Worm (Caenorhabditis elegans) whole organism, L4 larva: ENCODE results near the gene erp-44.2.
A peak's percentile ranks its signal among the peaks of the same experiment; 100 is the strongest.

Experiments used
- F49E8.2 ChIP-seq: sonication (generic microtip); optimal IDR thresholded peaks from 2 replicates; lab custom pipeline; 2016; ENCODE audit warnings: missing compliant biosample characterization, mild to moderate bottlenecking, missing genetic modification characterization, borderline replicate concordance
- T20F7.1 ChIP-seq: fragments of 200-800 bp; sonication (Bioruptor generic); optimal IDR thresholded peaks from 2 replicates; lab custom pipeline; 2018; ENCODE audit warnings: mild to moderate bottlenecking, missing genetic modification characterization, missing compliant biosample characterization
- Y75B8A.6 ChIP-seq: fragments of 200-800 bp; sonication (Bioruptor generic); IDR thresholded peaks from 2 replicates; pipeline ENCODE4 v1.3.6; 2022; ENCODE audit warnings: missing genetic modification reagents, missing genetic modification characterization, missing compliant biosample characterization
- ZK337.2 ChIP-seq: fragments of 200-800 bp; sonication (Bioruptor generic); IDR thresholded peaks from 2 replicates; pipeline ENCODE4 v1.3.6; 2022; ENCODE audit warnings: missing genetic modification reagents, missing genetic modification characterization, missing compliant biosample characterization
- ZK546.5 ChIP-seq, 2 experiments: sonication (generic microtip); optimal IDR thresholded peaks; 2 replicates each; lab custom pipeline; 2017; ENCODE audit warnings: missing biosample characterization in 2 of 2, missing genetic modification characterization in 2 of 2
- aha-1 ChIP-seq: fragments of 150-350 bp; peaks from one replicate; lab custom pipeline; 2014; ENCODE audit warnings: missing biosample characterization, missing genetic modification characterization
- ama-1 ChIP-seq: fragments of 150-350 bp; optimal IDR thresholded peaks from 2 replicates; lab custom pipeline; 2014; ENCODE audit warnings: inconsistent platforms, mixed read lengths
- ceh-20 ChIP-seq: fragments of 200-800 bp; sonication (Bioruptor generic); IDR thresholded peaks from 2 replicates; pipeline ENCODE4 v1.3.6; 2022; ENCODE audit warnings: missing genetic modification reagents, missing genetic modification characterization, missing compliant biosample characterization
- ces-1 ChIP-seq: fragments of 150-350 bp; sonication (generic microtip); optimal IDR thresholded peaks from 4 replicates; lab custom pipeline; 2014; ENCODE audit warnings: missing biosample characterization, missing genetic modification reagents, missing genetic modification characterization
- ctbp-1 ChIP-seq: fragments of 200-800 bp; sonication (Bioruptor generic); IDR thresholded peaks from 2 replicates; pipeline ENCODE4 v1.3.6; 2022; ENCODE audit warnings: missing genetic modification reagents, missing genetic modification characterization, missing compliant biosample characterization
- daf-16 ChIP-seq, 3 experiments: sonication (generic microtip); optimal IDR thresholded peaks; 2 replicates each; lab custom pipeline; 2016 to 2017; ENCODE audit warnings: missing genetic modification characterization in 3 of 3, missing genetic modification reagents in 3 of 3, mild to moderate bottlenecking in 2 of 3, missing compliant biosample characterization in 2 of 3, missing biosample characterization in 1 of 3, moderate library complexity in 1 of 3
- daf-8 ChIP-seq: fragments of 200-800 bp; sonication (Bioruptor generic); IDR thresholded peaks from 2 replicates; pipeline ENCODE4 v1.3.6; 2022; ENCODE audit warnings: missing genetic modification characterization, missing compliant biosample characterization
- dmd-6 ChIP-seq: fragments of 200-800 bp; sonication (Bioruptor generic); IDR thresholded peaks from 2 replicates; pipeline ENCODE4 v1.3.6; 2022; ENCODE audit warnings: missing genetic modification reagents, missing genetic modification characterization, missing compliant biosample characterization
- dmd-8 ChIP-seq: fragments of 200-800 bp; sonication (Bioruptor generic); IDR thresholded peaks from 2 replicates; pipeline ENCODE4 v1.3.6; 2022; ENCODE audit warnings: missing genetic modification characterization, missing compliant biosample characterization
- dmd-9 ChIP-seq: fragments of 200-800 bp; sonication (Bioruptor generic); IDR thresholded peaks from 2 replicates; pipeline ENCODE4 v1.3.6; 2022; ENCODE audit warnings: missing genetic modification reagents, missing genetic modification characterization, missing compliant biosample characterization
- dpl-1 ChIP-seq: fragments of 150-350 bp; optimal IDR thresholded peaks from 2 replicates; lab custom pipeline; 2014; ENCODE audit warnings: missing biosample characterization, missing genetic modification reagents, missing genetic modification characterization
- dve-1 ChIP-seq: sonication (generic microtip); optimal IDR thresholded peaks from 2 replicates; lab custom pipeline; 2017; ENCODE audit warnings: antibody characterized with exemption, mild to moderate bottlenecking, missing genetic modification characterization, missing compliant biosample characterization; ENCODE audit not compliant: insufficient read depth
- fkh-10 ChIP-seq: fragments of 150-350 bp; optimal IDR thresholded peaks from 2 replicates; lab custom pipeline; 2014; ENCODE audit warnings: missing biosample characterization, missing genetic modification reagents, missing genetic modification characterization
- fos-1 ChIP-seq: fragments of 150-350 bp; optimal IDR thresholded peaks from 2 replicates; lab custom pipeline; 2014; ENCODE audit warnings: missing biosample characterization, missing genetic modification characterization
- gei-8 ChIP-seq: fragments of 200-800 bp; sonication (Bioruptor generic); optimal IDR thresholded peaks from 2 replicates; lab custom pipeline; 2018; ENCODE audit warnings: mild to moderate bottlenecking, missing genetic modification characterization, missing compliant biosample characterization
- hlh-11 ChIP-seq: fragments of 200-800 bp; sonication (Bioruptor generic); optimal IDR thresholded peaks from 2 replicates; lab custom pipeline; 2018; ENCODE audit warnings: mild to moderate bottlenecking, missing genetic modification characterization, missing compliant biosample characterization
- jun-1 ChIP-seq: fragments of 150-350 bp; optimal IDR thresholded peaks from 2 replicates; lab custom pipeline; 2014; ENCODE audit warnings: missing biosample characterization, missing genetic modification reagents, missing genetic modification characterization
- lim-7 ChIP-seq: fragments of 200-800 bp; sonication (Bioruptor generic); IDR thresholded peaks from 2 replicates; pipeline ENCODE4 v1.3.6; 2022; ENCODE audit warnings: missing genetic modification characterization, missing compliant biosample characterization
- lin-15B ChIP-seq: fragments of 150-350 bp; sonication (generic microtip); optimal IDR thresholded peaks from 3 replicates; lab custom pipeline; 2014; ENCODE audit warnings: missing biosample characterization, missing genetic modification characterization
- lir-3 ChIP-seq: sonication (generic microtip); optimal IDR thresholded peaks from 2 replicates; lab custom pipeline; 2016; ENCODE audit warnings: mild to moderate bottlenecking, missing genetic modification characterization, missing compliant biosample characterization
- lsy-2 ChIP-seq, 2 experiments: fragments of 150-350 bp in 1 of 2; sonication (generic microtip) in 1 of 2; optimal IDR thresholded peaks; 2 replicates each; lab custom pipeline; 2014 to 2017; ENCODE audit warnings: missing biosample characterization in 2 of 2, missing genetic modification characterization in 2 of 2
- mdl-1 ChIP-seq, 2 experiments: fragments of 150-350 bp in 1 of 2; sonication (generic microtip) in 1 of 2; optimal IDR thresholded peaks; 2 replicates each; lab custom pipeline; 2014 to 2017; ENCODE audit warnings: missing biosample characterization in 2 of 2, missing genetic modification characterization in 2 of 2
- nhr-102 ChIP-seq: sonication (generic microtip); optimal IDR thresholded peaks from 2 replicates; lab custom pipeline; 2016; ENCODE audit warnings: mild to moderate bottlenecking, missing genetic modification characterization, moderate library complexity, missing compliant biosample characterization
- nhr-11 ChIP-seq: fragments of 150-350 bp; optimal IDR thresholded peaks from 2 replicates; lab custom pipeline; 2014; ENCODE audit warnings: missing biosample characterization, missing genetic modification characterization
- nhr-237 ChIP-seq: sonication (generic microtip); optimal IDR thresholded peaks from 2 replicates; lab custom pipeline; 2017; ENCODE audit warnings: missing biosample characterization, missing genetic modification characterization
- nhr-25 ChIP-seq: sonication (generic microtip); optimal IDR thresholded peaks from 2 replicates; lab custom pipeline; 2017; ENCODE audit warnings: missing genetic modification characterization, mild to moderate bottlenecking, missing compliant biosample characterization, antibody characterized with exemption, moderate library complexity, borderline replicate concordance; ENCODE audit not compliant: insufficient read depth
- nhr-28 ChIP-seq: fragments of 150-350 bp; optimal IDR thresholded peaks from 2 replicates; lab custom pipeline; 2014; ENCODE audit warnings: missing biosample characterization, missing genetic modification characterization
- nhr-42 ChIP-seq: fragments of 200-800 bp; sonication (Bioruptor generic); IDR thresholded peaks from 2 replicates; pipeline ENCODE4 v1.3.6; 2022; ENCODE audit warnings: missing genetic modification characterization, missing compliant biosample characterization
- nhr-48 ChIP-seq: sonication (generic microtip); optimal IDR thresholded peaks from 2 replicates; lab custom pipeline; 2016; ENCODE audit warnings: mild to moderate bottlenecking, missing genetic modification characterization, missing compliant biosample characterization
- nhr-77 ChIP-seq: fragments of 150-350 bp; optimal IDR thresholded peaks from 2 replicates; lab custom pipeline; 2014; ENCODE audit warnings: missing biosample characterization, missing genetic modification characterization
- pqm-1 ChIP-seq: sonication (generic microtip); optimal IDR thresholded peaks from 2 replicates; lab custom pipeline; 2017; ENCODE audit warnings: missing biosample characterization, missing genetic modification characterization
- rbr-2 ChIP-seq: sonication (generic microtip); optimal IDR thresholded peaks from 2 replicates; lab custom pipeline; 2016; ENCODE audit warnings: missing genotype, missing genetic modification characterization, missing compliant biosample characterization
- saeg-2 ChIP-seq: fragments of 200-800 bp; sonication (Bioruptor generic); IDR thresholded peaks from 2 replicates; pipeline ENCODE4 v1.3.6; 2022; ENCODE audit warnings: missing genetic modification reagents, missing genetic modification characterization, missing compliant biosample characterization
- snpc-1.2 ChIP-seq: fragments of 200-800 bp; sonication (Bioruptor generic); IDR thresholded peaks from 2 replicates; pipeline ENCODE4 v1.3.6; 2022; ENCODE audit warnings: missing genetic modification reagents, missing genetic modification characterization, missing compliant biosample characterization
- tag-97 ChIP-seq: fragments of 200-800 bp; sonication (Bioruptor generic); IDR thresholded peaks from 2 replicates; pipeline ENCODE4 v1.3.6; 2022; ENCODE audit warnings: missing genetic modification characterization, missing compliant biosample characterization
- unc-39 ChIP-seq: sonication (generic microtip); optimal IDR thresholded peaks from 2 replicates; lab custom pipeline; 2017; ENCODE audit warnings: missing biosample characterization, missing genetic modification characterization
- unc-62 ChIP-seq, 3 experiments: fragments of 150-350 bp in 1 of 3; sonication (generic microtip); optimal IDR thresholded peaks in 2 of 3; peaks in 1 of 3; 1 replicate in 1 of 3; 2 replicates in 2 of 3; lab custom pipeline; 2014 to 2017; ENCODE audit warnings: missing biosample characterization in 3 of 3, missing genetic modification characterization in 3 of 3, missing genetic modification reagents in 3 of 3, missing genotype in 1 of 3
- zip-11 ChIP-seq: fragments of 200-800 bp; sonication (Bioruptor generic); IDR thresholded peaks from 2 replicates; pipeline ENCODE4 v1.3.6; 2022; ENCODE audit warnings: missing genetic modification characterization, missing compliant biosample characterization
- ztf-7 ChIP-seq: fragments of 150-350 bp; optimal IDR thresholded peaks from 2 replicates; lab custom pipeline; 2014; ENCODE audit warnings: missing biosample characterization, missing genetic modification characterization

erp-44.2 gene

DNA sequence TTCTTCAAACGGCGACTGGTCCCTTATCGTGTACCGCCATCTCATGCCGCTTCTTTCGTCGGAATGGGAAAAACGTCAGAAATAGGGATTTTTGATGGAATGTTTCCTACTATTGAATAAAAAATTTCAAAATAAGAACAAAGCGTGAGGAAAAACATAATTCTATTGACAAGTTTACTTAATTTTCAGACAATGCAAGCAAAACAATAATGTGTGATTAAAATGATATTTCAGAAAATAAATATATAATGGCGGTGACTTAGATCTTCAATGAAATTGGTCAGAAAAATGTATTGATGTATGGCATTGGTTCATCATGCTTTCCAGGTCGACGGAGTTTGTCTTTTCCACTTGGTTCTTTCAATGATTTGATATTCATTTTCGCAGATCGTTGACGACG, 39.8 kb downstream of the erp-44.2 start, which contains the start of gene ntp-1:
Gene ntp-1 (minus strand): TSS at position 101 of the 400 bp plus-strand sequence.
- no peak for TF ChIP-seq ceh-20
- TF ChIP-seq lir-3 (tag; lab: Kevin White, UChicago), result no peak

- TF ChIP-seq ZK546.5 (tag; optimal IDR thresholded peaks at IDR 0.05; lab: Kevin White, UChicago) (no peak), lsy-2 (tag; optimal IDR thresholded peaks at IDR 0.05; lab: Kevin White, UChicago) (peak in 1 of 2 experiments; percentile 18), fos-1 (no peak), nhr-77 (tag; lab: Kevin White, UChicago) (peak; percentile 43), saeg-2 (GFP tag; lab: Robert Waterston, UW) (no peak), pqm-1 (tag; lab: Kevin White, UChicago) (peak; percentile 90), aha-1 (tag; lab: Kevin White, UChicago) (peak; percentile 71), nhr-28 (tag; lab: Kevin White, UChicago) (peak; percentile 49), snpc-1.2 (no peak), hlh-11 (tag; lab: Kevin White, UChicago) (peak; percentile 61), dmd-6 (peak; percentile 8; the same call in 1 of the 2 replicates), dve-1 (peak; percentile 50), T20F7.1 (GFP tag; lab: Kevin White, UChicago) (peak; percentile 18), daf-16 (GFP tag; optimal IDR thresholded peaks at IDR 0.05; lab: Kevin White, UChicago) (no peak), daf-16 (tag; optimal IDR thresholded peaks at IDR 0.05; lab: Kevin White, UChicago) (peak; percentile 44)
Measured at ce11 chrIV:7791821-7792446, 42.5 kb downstream of the erp-44.2 start, which contains the start of gene C33H5.13. C33H5.13 (minus strand) TSS chrIV:7792263.

DNA sequence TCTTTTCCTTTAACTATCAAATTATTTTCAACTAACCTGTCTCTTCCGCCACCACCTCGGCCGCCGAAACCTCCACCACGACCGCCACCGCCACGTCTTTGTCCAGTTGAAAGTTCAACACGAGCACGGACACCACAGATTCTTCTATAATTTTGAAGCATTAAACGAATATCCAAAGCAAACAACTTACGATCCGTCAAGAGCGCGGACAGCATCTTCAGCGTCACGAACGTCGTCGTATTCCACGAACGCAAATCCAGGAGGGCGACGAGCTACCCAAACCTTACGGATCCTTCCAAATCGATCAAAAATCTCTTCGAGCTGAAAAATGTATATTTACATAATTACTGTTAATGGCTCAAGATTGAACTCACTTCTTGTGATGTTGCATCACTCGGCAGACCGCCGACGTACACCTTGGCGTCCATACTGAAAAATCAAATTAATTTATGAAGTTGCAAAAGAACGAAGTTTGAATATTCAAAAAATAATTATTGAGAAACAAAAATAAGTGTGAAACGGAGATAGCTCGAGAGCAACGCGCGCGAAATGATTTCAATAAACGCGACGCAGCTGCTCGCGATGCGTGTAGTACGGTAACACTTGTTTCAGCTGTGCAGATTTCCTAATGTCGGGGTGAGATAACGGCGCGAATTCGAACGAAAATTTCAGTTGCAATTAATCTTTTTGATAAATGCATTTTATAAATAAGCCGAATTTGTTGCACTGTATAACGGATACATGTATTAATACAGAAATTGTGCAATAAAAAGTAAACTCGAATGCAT, 43.5 kb downstream of the erp-44.2 start, which contains the start of gene rsp-6:
Gene rsp-6 (minus strand): TSS at position 429 of the 788 bp plus-strand sequence.
- no peak for TF ChIP-seq unc-39 (tag; lab: Kevin White, UChicago)
- peak; percentile 15 for TF ChIP-seq jun-1
- TF ChIP-seq ces-1 (GFP tag; lab: Kevin White, UChicago), result no peak
- no peak for TF ChIP-seq lim-7 (GFP tag; lab: Robert Waterston, UW)
- TF ChIP-seq rbr-2 (tag; lab: Kevin White, UChicago), result peak; percentile 85
- peak; percentile 81 for TF ChIP-seq T20F7.1 (GFP tag; lab: Kevin White, UChicago)
- peak; percentile 29 for TF ChIP-seq nhr-25 (tag; lab: Kevin White, UChicago)
- peak; percentile 92 for TF ChIP-seq dpl-1 (GFP tag; lab: Kevin White, UChicago)
- TF ChIP-seq lin-15B (tag; lab: Kevin White, UChicago), result peak; percentile 51
- no peak for TF ChIP-seq Y75B8A.6 (GFP tag; lab: Robert Waterston, UW)
- no peak for TF ChIP-seq ztf-7 (tag; lab: Kevin White, UChicago)
- TF ChIP-seq fkh-10 (GFP tag; lab: Kevin White, UChicago), result peak; percentile 50
- no peak for TF ChIP-seq saeg-2 (GFP tag; lab: Robert Waterston, UW)
- TF ChIP-seq ctbp-1, result peak; percentile 41; the same call in 1 of the 2 replicates
- TF ChIP-seq gei-8, result no peak
- no peak for TF ChIP-seq nhr-42 (GFP tag; lab: Robert Waterston, UW)
- no peak for TF ChIP-seq tag-97 (GFP tag; lab: Robert Waterston, UW)
- TF ChIP-seq ZK337.2, result no peak
- no peak for TF ChIP-seq dmd-8 (GFP tag; lab: Robert Waterston, UW)
- TF ChIP-seq nhr-102 (tag; lab: Kevin White, UChicago), result peak; percentile 61
- TF ChIP-seq snpc-1.2, result 0 out of 2 replicates have a peak, but pooled peaks have one; percentile 14
- TF ChIP-seq nhr-11 (tag; lab: Kevin White, UChicago), result peak; percentile 78
- peak; percentile 73 for TF ChIP-seq ama-1 (lab: Kevin White, UChicago)
- no peak for TF ChIP-seq nhr-237 (tag; lab: Kevin White, UChicago)
- TF ChIP-seq F49E8.2 (tag; lab: Kevin White, UChicago), result no peak
- TF ChIP-seq unc-62 (GFP tag; optimal IDR thresholded peaks at IDR 0.05 in 1 of 2; lab: Kevin White, UChicago), result peak in 1 of 2 experiments; percentile 17
- no peak for TF ChIP-seq unc-62 (tag; optimal IDR thresholded peaks at IDR 0.05; lab: Kevin White, UChicago)
- TF ChIP-seq daf-8 (GFP tag; lab: Robert Waterston, UW), result no peak
- peak; percentile 16 for TF ChIP-seq nhr-48 (tag; lab: Kevin White, UChicago)
- peak; percentile 90 for TF ChIP-seq dve-1
- TF ChIP-seq zip-11 (GFP tag; lab: Robert Waterston, UW), result 0 out of 2 replicates have a peak, but pooled peaks have one; percentile 11
- no peak for TF ChIP-seq dmd-9 (GFP tag; lab: Robert Waterston, UW)
- TF ChIP-seq mdl-1 (tag; optimal IDR thresholded peaks at IDR 0.05; lab: Kevin White, UChicago), result peak in 1 of 2 experiments; percentile 59
